Fruit fly (Drosophila melanogaster): ENCODE data around the gene Psf2.

The Psf2 gene

DNA sequence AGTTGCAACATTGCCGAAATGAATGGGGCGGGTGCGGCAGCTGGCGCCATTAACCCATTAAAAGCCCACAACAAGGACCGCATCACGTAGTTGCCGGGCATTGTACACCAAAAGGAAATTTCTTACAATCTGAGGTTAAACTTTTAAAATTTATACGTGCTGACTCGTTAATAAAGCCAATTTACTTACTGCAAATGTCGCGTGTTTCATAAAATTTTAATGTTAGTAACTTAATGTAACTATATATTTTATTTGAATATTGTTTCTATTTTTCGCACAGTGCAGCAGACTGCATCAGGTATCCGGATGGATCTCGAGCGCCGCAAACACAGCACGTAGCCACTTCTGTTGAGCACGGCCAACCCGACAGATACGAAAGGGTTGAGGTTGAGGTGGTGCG, 29.7 kb upstream of the Psf2 start (continued):
- TF ChIP-seq CG6163 (GFP tag; IDR thresholded peaks at IDR 0.05), result peak; percentile 48; the same call in 1 of the 3 replicates
- TF ChIP-seq salr (GFP tag; optimal IDR thresholded peaks at IDR 0.05), result no peak
- TF ChIP-seq CG10631 (GFP tag; optimal IDR thresholded peaks at IDR 0.05), result peak; percentile 37
- peak; percentile 20 for TF ChIP-seq topi (GFP tag; optimal IDR thresholded peaks at IDR 0.05)
- peak; percentile 61 for TF ChIP-seq CG10669 (GFP tag; optimal IDR thresholded peaks at IDR 0.05)
- peak; percentile 24 to 60 for TF ChIP-seq ss (GFP tag; optimal IDR thresholded peaks at IDR 0.05)
- peak; percentile 51 for TF ChIP-seq CG15336 (GFP tag; IDR thresholded peaks at IDR 0.05)

dm6 chr2L:4416089-4416488, 28.9 kb upstream of the Psf2 start:
- no peak for TF ChIP-seq CG11294 (GFP tag; IDR thresholded peaks at IDR 0.05)
- TF ChIP-seq fd59A (GFP tag; optimal IDR thresholded peaks at IDR 0.05), result peak; percentile 21
- peak; percentile 49; the same call in 1 of the 3 replicates for TF ChIP-seq CG6163 (GFP tag; IDR thresholded peaks at IDR 0.05)
- no peak for TF ChIP-seq Hr38 (GFP tag; optimal IDR thresholded peaks at IDR 0.05)
- peak; percentile 47 for TF ChIP-seq achi (GFP tag; optimal IDR thresholded peaks at IDR 0.05)
- peak; percentile 6 for TF ChIP-seq Sox15 (GFP tag; optimal IDR thresholded peaks at IDR 0.05)
- peak in 1 of 2 experiments; percentile 5 for TF ChIP-seq salr (GFP tag; optimal IDR thresholded peaks at IDR 0.05)
- peak; percentile 48 for TF ChIP-seq pdm3 (GFP tag; optimal IDR thresholded peaks at IDR 0.05)
- peak; percentile 23 for TF ChIP-seq Lpt (GFP tag; optimal IDR thresholded peaks at IDR 0.05)
- peak; percentile 50 for TF ChIP-seq CG32006 (GFP tag; optimal IDR thresholded peaks at IDR 0.05)
- no peak for TF ChIP-seq CG11902 (GFP tag; optimal IDR thresholded peaks at IDR 0.05)
- TF ChIP-seq Sox14 (GFP tag; optimal IDR thresholded peaks at IDR 0.05), result peak; percentile 43
- no peak for TF ChIP-seq CG8632 (GFP tag; optimal IDR thresholded peaks at IDR 0.05)
- TF ChIP-seq CG31627 (GFP tag; optimal IDR thresholded peaks at IDR 0.05), result peak; percentile 11
- peak; percentile 43 for TF ChIP-seq Met (GFP tag; optimal IDR thresholded peaks at IDR 0.05)
- peak; percentile 48 for TF ChIP-seq CG10669 (GFP tag; optimal IDR thresholded peaks at IDR 0.05)
- peak; percentile 35 for TF ChIP-seq Hr39 (GFP tag; optimal IDR thresholded peaks at IDR 0.05)
- TF ChIP-seq Eip93F (GFP tag; optimal IDR thresholded peaks at IDR 0.05), result no peak
- TF ChIP-seq OdsH (GFP tag; optimal IDR thresholded peaks at IDR 0.05), result peak; percentile 50
- peak; percentile 23 for TF ChIP-seq acj6 (GFP tag; optimal IDR thresholded peaks at IDR 0.05)
- peak; percentile 17 for TF ChIP-seq CG6276 (GFP tag; optimal IDR thresholded peaks at IDR 0.05)
- peak; percentile 18 for TF ChIP-seq CG34406 (GFP tag; optimal IDR thresholded peaks at IDR 0.05)
- no peak for TF ChIP-seq CG8319 (GFP tag; optimal IDR thresholded peaks at IDR 0.05)
- TF ChIP-seq topi (GFP tag; optimal IDR thresholded peaks at IDR 0.05), result peak; percentile 26
- TF ChIP-seq cyc (GFP tag; optimal IDR thresholded peaks at IDR 0.05), result peak; percentile 32
- peak; percentile 40 for TF ChIP-seq net (GFP tag; optimal IDR thresholded peaks at IDR 0.05)
- TF ChIP-seq fd85E (GFP tag; optimal IDR thresholded peaks at IDR 0.05), result no peak
- no peak for TF ChIP-seq CG16779 (tag; optimal IDR thresholded peaks at IDR 0.05)
- TF ChIP-seq CG4318 (GFP tag; optimal IDR thresholded peaks at IDR 0.05), result no peak
- peak; percentile 53 for TF ChIP-seq CG3919 (GFP tag; optimal IDR thresholded peaks at IDR 0.05)
- peak; percentile 36; the same call in 1 of the 2 replicates for TF ChIP-seq CG15336 (GFP tag; IDR thresholded peaks at IDR 0.05)
- TF ChIP-seq CG6854 (GFP tag; optimal IDR thresholded peaks at IDR 0.05), result no peak
- peak; percentile 79 for TF ChIP-seq Eip78C (GFP tag)
- peak; percentile 43 for TF ChIP-seq CG10631 (GFP tag; optimal IDR thresholded peaks at IDR 0.05)
- TF ChIP-seq CG6792 (GFP tag; optimal IDR thresholded peaks at IDR 0.05), result peak; percentile 26
- peak; percentile 32 for TF ChIP-seq dsx (GFP tag; optimal IDR thresholded peaks at IDR 0.05; ENCODE audit: poor library complexity, severe bottlenecking)
- no peak for TF ChIP-seq dac (GFP tag; optimal IDR thresholded peaks at IDR 0.05)
- peak; percentile 32 for TF ChIP-seq CG1621 (tag; optimal IDR thresholded peaks at IDR 0.05)
- peak; percentile 10 for TF ChIP-seq lz (GFP tag; optimal IDR thresholded peaks at IDR 0.05)
- peak; percentile 47 for TF ChIP-seq Hr4 (GFP tag; optimal IDR thresholded peaks at IDR 0.05)
- no peak for TF ChIP-seq CG3032 (tag; optimal IDR thresholded peaks at IDR 0.05)
- TF ChIP-seq Gug (GFP tag; IDR thresholded peaks at IDR 0.05), result no peak
- TF ChIP-seq esn (GFP tag; optimal IDR thresholded peaks at IDR 0.05), result no peak
- peak; percentile 11 for TF ChIP-seq CG11762 (GFP tag; optimal IDR thresholded peaks at IDR 0.05; ENCODE audit: insufficient read depth)
- peak; percentile 27 for TF ChIP-seq CG6808 (GFP tag; optimal IDR thresholded peaks at IDR 0.05)
- TF ChIP-seq Blimp-1 (GFP tag; optimal IDR thresholded peaks at IDR 0.05), result no peak
- peak; percentile 23 for TF ChIP-seq Ets21C (GFP tag; optimal IDR thresholded peaks at IDR 0.05)
- peak; percentile 31 for TF ChIP-seq spab (GFP tag; optimal IDR thresholded peaks at IDR 0.05)
